Fruit fly (Drosophila melanogaster) whole organism, embryonic: ENCODE data around the gene RluA-1.
A peak's percentile ranks its signal among the peaks of the same experiment; 100 is the strongest.

Source experiments
- ATbp ChIP-seq: fragments of 200-800 bp; sonication (Bioruptor generic); optimal IDR thresholded peaks from 2 replicates; lab custom pipeline; 2017; ENCODE audit warnings: missing biosample characterization, mild to moderate bottlenecking, missing genetic modification characterization, missing genetic modification reagents
- Atf3 ChIP-seq: fragments of 200-800 bp; sonication (Bioruptor generic); optimal IDR thresholded peaks from 3 replicates; lab custom pipeline; 2016; ENCODE audit warnings: missing biosample characterization, missing genetic modification characterization
- CG10209 ChIP-seq: fragments of 200-800 bp; sonication (Bioruptor generic); optimal IDR thresholded peaks from 3 replicates; lab custom pipeline; 2017; ENCODE audit warnings: missing biosample characterization, mild to moderate bottlenecking, missing genetic modification characterization, missing genetic modification reagents
- CG1024 ChIP-seq: fragments of 200-800 bp; sonication (Bioruptor generic); IDR thresholded peaks from 2 replicates; pipeline ENCODE4 v1.3.6; 2022; ENCODE audit warnings: missing biosample characterization, missing genetic modification characterization
- CG10979 ChIP-seq: fragments of 200-800 bp; sonication (Bioruptor generic); optimal IDR thresholded peaks from 2 replicates; lab custom pipeline; 2018; ENCODE audit warnings: missing biosample characterization, mild to moderate bottlenecking, missing genetic modification characterization, moderate library complexity
- CG11093 ChIP-seq: fragments of 200-800 bp; sonication (Bioruptor generic); IDR thresholded peaks from 3 replicates; pipeline ENCODE4 v1.3.6; 2022; ENCODE audit warnings: missing biosample characterization, missing genetic modification characterization
- CG13624 ChIP-seq: fragments of 200-800 bp; sonication (Bioruptor generic); optimal IDR thresholded peaks from 2 replicates; lab custom pipeline; 2016; ENCODE audit warnings: missing biosample characterization, missing genetic modification characterization
- CG15696 ChIP-seq: fragments of 200-800 bp; sonication (Bioruptor generic); optimal IDR thresholded peaks from 2 replicates; lab custom pipeline; 2019; ENCODE audit warnings: missing biosample characterization, mild to moderate bottlenecking, missing genetic modification characterization, moderate library complexity
- CG1602 ChIP-seq: fragments of 200-800 bp; sonication (Bioruptor generic); optimal IDR thresholded peaks from 3 replicates; lab custom pipeline; 2016; ENCODE audit warnings: missing biosample characterization, missing genetic modification characterization
- CG17612 ChIP-seq: fragments of 200-800 bp; sonication (Bioruptor generic); IDR thresholded peaks from 2 replicates; pipeline ENCODE4 v1.3.6; 2022; ENCODE audit warnings: missing biosample characterization, missing genetic modification characterization
- CG17912 ChIP-seq: fragments of 200-800 bp; sonication (Bioruptor generic); optimal IDR thresholded peaks from 2 replicates; lab custom pipeline; 2018; ENCODE audit warnings: missing biosample characterization, mild to moderate bottlenecking, missing genetic modification characterization
- CG1792 ChIP-seq: fragments of 200-800 bp; sonication (Bioruptor generic); optimal IDR thresholded peaks from 2 replicates; lab custom pipeline; 2016; ENCODE audit warnings: missing biosample characterization, missing genetic modification characterization
- CG31224 ChIP-seq: fragments of 200-800 bp; sonication (Bioruptor generic); IDR thresholded peaks from 2 replicates; pipeline ENCODE4 v1.3.6; 2022; ENCODE audit warnings: missing biosample characterization, missing genetic modification characterization
- CG32532 ChIP-seq: fragments of 200-800 bp; sonication (Bioruptor generic); IDR thresholded peaks from 2 replicates; pipeline ENCODE4 v1.3.6; 2022; ENCODE audit warnings: missing biosample characterization, missing genetic modification characterization
- CG34422 ChIP-seq: fragments of 200-800 bp; sonication (Bioruptor generic); IDR thresholded peaks from 3 replicates; pipeline ENCODE4 v1.3.6; 2022; ENCODE audit warnings: missing biosample characterization, missing genetic modification characterization
- CG42726 ChIP-seq: fragments of 200-800 bp; sonication (Bioruptor generic); IDR thresholded peaks from 2 replicates; pipeline ENCODE4 v1.3.6; 2022; ENCODE audit warnings: missing biosample characterization, missing genetic modification characterization; ENCODE audit not compliant: partially characterized antibody
- CG4820 ChIP-seq: fragments of 200-800 bp; sonication (Bioruptor generic); optimal IDR thresholded peaks from 3 replicates; lab custom pipeline; 2016; ENCODE audit warnings: missing biosample characterization, missing genetic modification characterization
- CG6272 ChIP-seq: fragments of 200-800 bp; sonication (Bioruptor generic); IDR thresholded peaks from 2 replicates; pipeline ENCODE4 v1.3.6; 2022; ENCODE audit warnings: missing biosample characterization, missing genetic modification characterization
- CG6765 ChIP-seq: fragments of 200-800 bp; sonication (Bioruptor generic); optimal IDR thresholded peaks from 3 replicates; lab custom pipeline; 2017; ENCODE audit warnings: missing biosample characterization, mild to moderate bottlenecking, missing genetic modification characterization
- CG7745 ChIP-seq: fragments of 200-800 bp; sonication (Bioruptor generic); optimal IDR thresholded peaks from 2 replicates; lab custom pipeline; 2018; ENCODE audit warnings: missing biosample characterization, mild to moderate bottlenecking, missing genetic modification characterization, moderate library complexity
- CG9797 ChIP-seq: fragments of 200-800 bp; sonication (Bioruptor generic); optimal IDR thresholded peaks from 3 replicates; lab custom pipeline; 2018; ENCODE audit warnings: missing biosample characterization, mild to moderate bottlenecking, missing genetic modification characterization
- Dip2 ChIP-seq: fragments of 200-800 bp; sonication (Bioruptor generic); IDR thresholded peaks from 2 replicates; pipeline ENCODE4 v1.3.6; 2022; ENCODE audit warnings: missing biosample characterization, missing genetic modification characterization
- Drgx ChIP-seq: fragments of 200-800 bp; sonication (Bioruptor generic); IDR thresholded peaks from 2 replicates; pipeline ENCODE4 v1.3.6; 2022; ENCODE audit warnings: missing biosample characterization, missing genetic modification characterization
- E2f2 ChIP-seq: fragments of 200-800 bp; sonication (Bioruptor generic); IDR thresholded peaks from 2 replicates; pipeline ENCODE4 v1.3.6; 2022; ENCODE audit warnings: missing biosample characterization, missing genetic modification characterization
- Neu2 ChIP-seq: fragments of 200-800 bp; sonication (Bioruptor generic); optimal IDR thresholded peaks from 3 replicates; lab custom pipeline; 2016; ENCODE audit warnings: missing biosample characterization, missing genetic modification characterization, borderline replicate concordance
- Nf-YC ChIP-seq: fragments of 200-800 bp; optimal IDR thresholded peaks from 3 replicates; lab custom pipeline; 2019; ENCODE audit warnings: missing biosample characterization, mild to moderate bottlenecking, missing genetic modification characterization, moderate library complexity
- Poxn ChIP-seq: fragments of 200-800 bp; sonication (Bioruptor generic); IDR thresholded peaks from 2 replicates; pipeline ENCODE4 v1.3.6; 2022; ENCODE audit warnings: missing biosample characterization, missing genetic modification characterization
- Ravus ChIP-seq: fragments of 200-800 bp; sonication (Bioruptor generic); IDR thresholded peaks from 2 replicates; pipeline ENCODE4 v1.3.6; 2022; ENCODE audit warnings: missing biosample characterization, missing genetic modification characterization
- Scr ChIP-seq: fragments of 200-800 bp; sonication (Bioruptor generic); IDR thresholded peaks from 2 replicates; pipeline ENCODE4 v1.3.6; 2022; ENCODE audit warnings: missing biosample characterization, missing genetic modification characterization; ENCODE audit not compliant: partially characterized antibody
- Ssrp ChIP-seq: fragments of 200-800 bp; sonication (Bioruptor generic); optimal IDR thresholded peaks from 2 replicates; lab custom pipeline; 2018; ENCODE audit warnings: missing biosample characterization, mild to moderate bottlenecking, missing genetic modification characterization, moderate library complexity
- Usf ChIP-seq: fragments of 200-800 bp; sonication (Bioruptor generic); optimal IDR thresholded peaks from 2 replicates; lab custom pipeline; 2017; ENCODE audit warnings: missing genotype, missing biosample characterization, missing genetic modification characterization
- YL-1 ChIP-seq: fragments of 200-800 bp; sonication (Bioruptor generic); optimal IDR thresholded peaks from 3 replicates; lab custom pipeline; 2017; ENCODE audit warnings: missing biosample characterization, mild to moderate bottlenecking, missing genetic modification characterization
- bowl ChIP-seq: fragments of 200-800 bp; sonication (Bioruptor generic); IDR thresholded peaks from 2 replicates; pipeline ENCODE4 v1.3.6; 2022; ENCODE audit warnings: missing biosample characterization, missing genetic modification characterization
- bsh ChIP-seq, 2 experiments: fragments of 200-800 bp; sonication (Bioruptor generic); optimal IDR thresholded peaks; 2 replicates each; lab custom pipeline; 2017 to 2018; ENCODE audit warnings: mild to moderate bottlenecking in 2 of 2, missing biosample characterization in 2 of 2, missing genetic modification characterization in 2 of 2, moderate library complexity in 1 of 2
- chinmo ChIP-seq: fragments of 200-800 bp; sonication (Bioruptor generic); IDR thresholded peaks from 4 replicates; pipeline ENCODE4 v1.3.6; 2022; ENCODE audit warnings: missing biosample characterization, missing genetic modification characterization; ENCODE audit not compliant: partially characterized antibody
- cwo ChIP-seq: fragments of 200-800 bp; sonication (Bioruptor generic); optimal IDR thresholded peaks from 3 replicates; lab custom pipeline; 2017; ENCODE audit warnings: missing biosample characterization, missing genetic modification characterization, mild to moderate bottlenecking, moderate library complexity, missing genetic modification reagents
- dmrt99B ChIP-seq: fragments of 200-800 bp; sonication (Bioruptor generic); optimal IDR thresholded peaks from 2 replicates; lab custom pipeline; 2018; ENCODE audit warnings: missing biosample characterization, mild to moderate bottlenecking, missing genetic modification characterization, moderate library complexity
- eyg ChIP-seq: fragments of 200-800 bp; sonication (Bioruptor generic); optimal IDR thresholded peaks from 3 replicates; lab custom pipeline; 2016; ENCODE audit warnings: missing biosample characterization, missing genetic modification characterization
- jumu ChIP-seq: fragments of 200-800 bp; sonication (Bioruptor generic); optimal IDR thresholded peaks from 3 replicates; lab custom pipeline; 2016; ENCODE audit warnings: missing biosample characterization, missing genetic modification characterization
- lilli ChIP-seq: fragments of 200-800 bp; sonication (Bioruptor generic); optimal IDR thresholded peaks from 3 replicates; lab custom pipeline; 2016; ENCODE audit warnings: missing biosample characterization, missing genetic modification characterization
- nau ChIP-seq: fragments of 200-800 bp; sonication (Bioruptor generic); optimal IDR thresholded peaks from 3 replicates; lab custom pipeline; 2017; ENCODE audit warnings: missing biosample characterization, mild to moderate bottlenecking, missing genetic modification characterization, missing genetic modification reagents
- pum ChIP-seq: fragments of 200-800 bp; sonication (Bioruptor generic); optimal IDR thresholded peaks from 2 replicates; lab custom pipeline; 2016; ENCODE audit warnings: missing biosample characterization, missing genetic modification characterization
- sima ChIP-seq: fragments of 200-800 bp; sonication (Bioruptor generic); optimal IDR thresholded peaks from 2 replicates; lab custom pipeline; 2016; ENCODE audit warnings: missing biosample characterization, missing genetic modification characterization
- slbo ChIP-seq: fragments of 200-800 bp; sonication (Bioruptor generic); IDR thresholded peaks from 2 replicates; pipeline ENCODE4 v1.3.6; 2022; ENCODE audit warnings: missing biosample characterization, missing genetic modification characterization
- trh ChIP-seq: fragments of 200-800 bp; sonication (Bioruptor generic); optimal IDR thresholded peaks from 2 replicates; lab custom pipeline; 2016; ENCODE audit warnings: missing biosample characterization, missing genetic modification characterization
- unc-4 ChIP-seq: fragments of 200-800 bp; sonication (Bioruptor generic); IDR thresholded peaks from 2 replicates; pipeline ENCODE4 v1.3.6; 2022; ENCODE audit warnings: missing biosample characterization, missing genetic modification characterization; ENCODE audit not compliant: partially characterized antibody
- vfl ChIP-seq: fragments of 200-800 bp; sonication (Bioruptor generic); optimal IDR thresholded peaks from 2 replicates; lab custom pipeline; 2016; ENCODE audit warnings: missing biosample characterization, missing genetic modification characterization
- wdn ChIP-seq: fragments of 200-800 bp; sonication (Bioruptor generic); IDR thresholded peaks from 2 replicates; pipeline ENCODE4 v1.3.6; 2022; ENCODE audit warnings: missing biosample characterization, missing genetic modification characterization
- zen ChIP-seq: fragments of 200-800 bp; sonication (Bioruptor generic); optimal IDR thresholded peaks from 3 replicates; lab custom pipeline; 2018; ENCODE audit warnings: missing biosample characterization, mild to moderate bottlenecking, missing genetic modification characterization, moderate library complexity
- zfh1 ChIP-seq: fragments of 200-800 bp; sonication (Bioruptor generic); IDR thresholded peaks from 3 replicates; pipeline ENCODE4 v1.3.6; 2022; ENCODE audit warnings: missing biosample characterization, missing genetic modification characterization

The RluA-1 gene

dm6 chr2L:10474268-10474678 is at the start of gene RluA-1 (continued):
- TF ChIP-seq CG6765 (GFP tag; lab: Kevin White, UChicago), result peak; percentile 98
- peak; percentile 77; the same call in 1 of the 2 replicates for TF ChIP-seq Dip2
- TF ChIP-seq Scr (GFP tag; lab: Robert Waterston, UW), result peak; percentile 53
- peak; percentile 100 for TF ChIP-seq CG34422 (GFP tag; lab: Robert Waterston, UW)
- TF ChIP-seq CG1602, result peak; percentile 99
- peak; percentile 92 for TF ChIP-seq CG13624 (GFP tag; lab: Kevin White, UChicago)
- peak; percentile 98 for TF ChIP-seq CG17912 (GFP tag; lab: Kevin White, UChicago)
- TF ChIP-seq CG7745 (tag; lab: Kevin White, UChicago), result peak; percentile 92
- peak; percentile 52; the same call in 1 of the 2 replicates for TF ChIP-seq unc-4 (GFP tag; lab: Robert Waterston, UW)
- peak; percentile 99 for TF ChIP-seq CG32532 (GFP tag; lab: Robert Waterston, UW)
- peak; percentile 97 for TF ChIP-seq CG31224
- peak; percentile 82 for TF ChIP-seq CG1024 (GFP tag; lab: Robert Waterston, UW)
- TF ChIP-seq zen (tag; lab: Kevin White, UChicago), result peak; percentile 100
- peak; percentile 52 for TF ChIP-seq sima
- peak; percentile 99 for TF ChIP-seq CG4820 (GFP tag; lab: Kevin White, UChicago)
- peak; percentile 99 for TF ChIP-seq CG11093 (GFP tag; lab: Robert Waterston, UW)
- peak; percentile 100 for TF ChIP-seq ATbp (GFP tag; lab: Kevin White, UChicago)
- TF ChIP-seq cwo, result peak; percentile 98
- peak; percentile 99 for TF ChIP-seq bowl
- peak; percentile 78 for TF ChIP-seq CG9797 (GFP tag; lab: Kevin White, UChicago)
- peak; percentile 90 for TF ChIP-seq CG1792 (GFP tag; lab: Kevin White, UChicago)
- TF ChIP-seq CG10979 (tag; lab: Kevin White, UChicago), result peak; percentile 99
- TF ChIP-seq Usf, result peak; percentile 96
- peak; percentile 79 for TF ChIP-seq eyg
- peak; percentile 89 for TF ChIP-seq pum
- TF ChIP-seq Ravus (GFP tag; lab: Robert Waterston, UW), result peak; percentile 97
- no peak for TF ChIP-seq Neu2 (GFP tag; lab: Kevin White, UChicago)
- TF ChIP-seq bsh (GFP tag; optimal IDR thresholded peaks at IDR 0.05; lab: Kevin White, UChicago), result peak; percentile 94 to 100
- TF ChIP-seq vfl (GFP tag; lab: Kevin White, UChicago), result peak; percentile 96
- TF ChIP-seq trh, result peak; percentile 98
- TF ChIP-seq Ssrp (tag; lab: Kevin White, UChicago), result peak; percentile 100
- TF ChIP-seq Poxn (GFP tag; lab: Robert Waterston, UW), result peak; percentile 92
- peak; percentile 94 for TF ChIP-seq E2f2 (GFP tag; lab: Robert Waterston, UW)
- TF ChIP-seq dmrt99B, result peak; percentile 99
- TF ChIP-seq YL-1 (GFP tag; lab: Kevin White, UChicago), result peak; percentile 97
- TF ChIP-seq chinmo (GFP tag; lab: Robert Waterston, UW), result peak; percentile 73; the same call in 2 of the 4 replicates
- peak; percentile 99 for TF ChIP-seq nau (GFP tag; lab: Kevin White, UChicago)
- peak; percentile 100 for TF ChIP-seq zfh1 (GFP tag; lab: Robert Waterston, UW)
- TF ChIP-seq CG15696, result peak; percentile 99
- peak; percentile 99 for TF ChIP-seq Drgx (GFP tag; lab: Robert Waterston, UW)
- peak; percentile 92 for TF ChIP-seq Atf3 (GFP tag; lab: Kevin White, UChicago)
- peak; percentile 93 for TF ChIP-seq Nf-YC
- peak; percentile 84 for TF ChIP-seq jumu (GFP tag; lab: Kevin White, UChicago)
- peak; percentile 98 for TF ChIP-seq lilli
- TF ChIP-seq CG6272 (GFP tag; lab: Robert Waterston, UW), result peak; percentile 99
- peak; percentile 99 for TF ChIP-seq slbo (GFP tag; lab: Robert Waterston, UW)
- no peak for TF ChIP-seq CG42726 (GFP tag; lab: Robert Waterston, UW)
- peak; percentile 99 for TF ChIP-seq CG17612 (GFP tag; lab: Robert Waterston, UW)
- TF ChIP-seq wdn, result peak; percentile 99
- TF ChIP-seq CG10209, result peak; percentile 99
